Worm (Caenorhabditis elegans): ENCODE results near the gene C29E4.9.

- no peak for TF ChIP-seq fkh-10 (GFP tag; optimal IDR thresholded peaks at IDR 0.05)
- TF ChIP-seq nhr-90 (tag; optimal IDR thresholded peaks at IDR 0.05; ENCODE audit: poor library complexity): no peak
- no peak for TF ChIP-seq ceh-82 (tag; optimal IDR thresholded peaks at IDR 0.05)
- TF ChIP-seq elt-3 (tag; optimal IDR thresholded peaks at IDR 0.05): no peak
- no peak for TF ChIP-seq nhr-77 (tag; optimal IDR thresholded peaks at IDR 0.05)
- no peak for TF ChIP-seq nhr-11 (tag; optimal IDR thresholded peaks at IDR 0.05)
- TF ChIP-seq efl-3 (GFP tag; optimal IDR thresholded peaks at IDR 0.05): no peak
- no peak for TF ChIP-seq jun-1 (tag; optimal IDR thresholded peaks at IDR 0.05)
Measured at ce11 chrIII:7972687-7973086, 15.8 kb upstream of the C29E4.9 start.
